Worm (Caenorhabditis elegans) whole organism, L3 larva: ENCODE measurements around the gene srg-56.

Experiments
- elt-3 ChIP-seq, 3 experiments: fragments of 150-350 bp in 1 of 3; sonication (generic microtip) in 2 of 3; optimal IDR thresholded peaks; 2 replicates in 2 of 3; 4 replicates in 1 of 3; lab custom pipeline; 2014 to 2017; ENCODE audit warnings: missing biosample characterization in 3 of 3, missing genetic modification characterization in 3 of 3
- nhr-11 ChIP-seq: fragments of 150-350 bp; optimal IDR thresholded peaks from 2 replicates; lab custom pipeline; 2014; ENCODE audit warnings: missing biosample characterization, missing genetic modification characterization

DNA sequence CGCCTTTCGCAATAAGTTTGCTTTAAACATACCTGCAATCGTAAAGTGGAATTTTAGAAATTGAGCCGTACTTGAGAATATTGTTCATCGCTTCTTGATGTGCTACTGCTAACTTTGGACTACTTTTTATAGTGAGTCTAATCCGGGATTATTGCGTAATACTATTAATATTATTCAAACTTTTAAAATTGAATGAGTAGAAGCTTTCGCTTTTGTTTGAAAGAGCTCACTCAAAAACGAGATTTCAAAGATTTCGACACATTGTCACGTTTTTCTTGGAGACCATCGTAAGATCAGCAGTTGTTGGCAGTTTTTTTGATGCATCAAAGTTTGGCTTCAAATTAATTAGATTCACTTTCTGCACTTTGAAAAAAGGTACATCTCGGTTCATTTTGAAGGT, 24.5 kb downstream of the srg-56 start, which contains the start of gene srt-28:
- no peak for TF ChIP-seq nhr-11 (tag; lab: Kevin White, UChicago)
- TF ChIP-seq elt-3 (tag; optimal IDR thresholded peaks at IDR 0.05; lab: Kevin White, UChicago) = no peak
